Worm (Caenorhabditis elegans) whole organism, L3 larva: ENCODE results near the gene C08B6.2.

Source experiments
- ceh-16 ChIP-seq: sonication (generic microtip); optimal IDR thresholded peaks from 2 replicates; lab custom pipeline; 2017; ENCODE audit warnings: missing biosample characterization, missing genetic modification characterization
- ceh-82 ChIP-seq: fragments of 150-350 bp; optimal IDR thresholded peaks from 2 replicates; lab custom pipeline; 2014; ENCODE audit warnings: missing biosample characterization, missing genetic modification characterization
- nhr-25 ChIP-seq: sonication (generic microtip); optimal IDR thresholded peaks from 2 replicates; lab custom pipeline; 2017; ENCODE audit warnings: missing biosample characterization, missing genetic modification characterization
- unc-62 ChIP-seq: fragments of 150-350 bp; sonication (generic microtip); optimal IDR thresholded peaks from 4 replicates; lab custom pipeline; 2014; ENCODE audit warnings: missing biosample characterization, missing genetic modification reagents, missing genetic modification characterization
- ztf-11 ChIP-seq: fragments of 150-350 bp; optimal IDR thresholded peaks from 2 replicates; lab custom pipeline; 2014; ENCODE audit warnings: missing biosample characterization, missing genetic modification characterization

DNA sequence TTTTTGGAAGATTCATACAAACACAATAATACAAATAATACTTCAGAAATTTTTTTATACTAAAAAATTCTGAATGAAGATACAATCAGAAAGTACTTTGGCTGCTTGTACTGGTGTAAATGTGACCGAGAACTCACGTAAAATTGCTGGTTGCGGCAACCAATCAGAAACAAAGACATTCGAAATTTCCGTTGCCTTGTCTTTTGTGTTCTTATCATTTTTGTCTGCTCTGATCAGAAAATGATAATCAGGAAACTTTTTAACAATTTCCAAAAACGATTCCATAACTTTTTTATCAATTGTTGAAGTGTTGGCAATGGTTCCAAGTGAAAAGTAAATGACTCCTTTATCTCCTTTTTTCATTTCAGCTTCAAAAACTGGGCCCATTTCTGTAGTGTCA lies 8.6 kb upstream of the C08B6.2 start:
- TF ChIP-seq ztf-11 (tag; lab: Kevin White, UChicago) = no peak
- TF ChIP-seq nhr-25 (tag; lab: Kevin White, UChicago) = no peak
- no peak for TF ChIP-seq unc-62
- no peak for TF ChIP-seq ceh-16 (tag; lab: Kevin White, UChicago)
- TF ChIP-seq ceh-82 (tag; lab: Kevin White, UChicago) = no peak
